Worm (Caenorhabditis elegans) whole organism, mixed stage, embryonic: Measurements from ENCODE around the gene F58A4.1.

ENCODE experiments used
- blmp-1 ChIP-seq: fragments of 150-350 bp; optimal IDR thresholded peaks from 2 replicates; lab custom pipeline; 2014; ENCODE audit warnings: missing biosample characterization, missing genetic modification characterization
- elt-1 ChIP-seq: sonication (generic microtip); optimal IDR thresholded peaks from 2 replicates; lab custom pipeline; 2017; ENCODE audit warnings: missing genetic modification characterization, mild to moderate bottlenecking, missing compliant biosample characterization, antibody characterized with exemption, moderate library complexity, borderline replicate concordance; ENCODE audit not compliant: insufficient read depth
- elt-3 ChIP-seq: fragments of 150-350 bp; optimal IDR thresholded peaks from 2 replicates; lab custom pipeline; 2014; ENCODE audit warnings: missing biosample characterization, missing genetic modification characterization
- mab-5 ChIP-seq: fragments of 150-350 bp; optimal IDR thresholded peaks from 2 replicates; lab custom pipeline; 2014; ENCODE audit warnings: missing biosample characterization, missing genetic modification characterization
- nhr-237 ChIP-seq: fragments of 150-350 bp; optimal IDR thresholded peaks from 2 replicates; lab custom pipeline; 2014; ENCODE audit warnings: missing biosample characterization, missing genetic modification characterization
- pha-4 ChIP-seq: fragments of 150-350 bp; optimal IDR thresholded peaks from 2 replicates; lab custom pipeline; 2018; ENCODE audit warnings: missing biosample characterization, missing genetic modification reagents, missing genetic modification characterization
- snpc-4 ChIP-seq: fragments of 150-350 bp; optimal IDR thresholded peaks from 2 replicates; lab custom pipeline; 2014; ENCODE audit warnings: missing biosample characterization, missing genetic modification characterization
- sptf-1 ChIP-seq: sonication (generic microtip); optimal IDR thresholded peaks from 2 replicates; lab custom pipeline; 2017; ENCODE audit warnings: mild to moderate bottlenecking, missing genetic modification characterization, moderate library complexity, missing compliant biosample characterization
- unc-39 ChIP-seq: fragments of 150-350 bp; optimal IDR thresholded peaks from 2 replicates; lab custom pipeline; 2014; ENCODE audit warnings: missing biosample characterization, missing genetic modification characterization
- ztf-11 ChIP-seq: fragments of 150-350 bp; optimal IDR thresholded peaks from 2 replicates; lab custom pipeline; 2014; ENCODE audit warnings: missing biosample characterization, missing genetic modification characterization

ce11 chrIII:9565973-9566372, 32.3 kb upstream of the F58A4.1 start, which contains the start of gene C48B4.11:
- TF ChIP-seq ztf-11 (no peak), unc-39 (tag; lab: Kevin White, UChicago) (no peak), blmp-1 (tag; lab: Kevin White, UChicago) (no peak), elt-1 (tag; lab: Kevin White, UChicago) (no peak), nhr-237 (tag; lab: Kevin White, UChicago) (no peak), elt-3 (tag; lab: Kevin White, UChicago) (no peak), snpc-4 (no peak), pha-4 (no peak), mab-5 (tag; lab: Kevin White, UChicago) (no peak), sptf-1 (tag; lab: Kevin White, UChicago) (no peak)
